Fruit fly (Drosophila melanogaster): ENCODE results near the gene CG34265.

- TF ChIP-seq Blimp-1 (GFP tag; optimal IDR thresholded peaks at IDR 0.05) (no peak), OdsH (GFP tag; optimal IDR thresholded peaks at IDR 0.05) (no peak), achi (GFP tag; optimal IDR thresholded peaks at IDR 0.05) (no peak), svp (GFP tag) (peak; percentile 93), fd59A (GFP tag; optimal IDR thresholded peaks at IDR 0.05) (no peak), CG11902 (GFP tag; optimal IDR thresholded peaks at IDR 0.05) (no peak), CG7368 (GFP tag; optimal IDR thresholded peaks at IDR 0.05) (no peak), CG6276 (GFP tag; optimal IDR thresholded peaks at IDR 0.05) (no peak), CG32006 (GFP tag; optimal IDR thresholded peaks at IDR 0.05) (no peak), Lpt (GFP tag; optimal IDR thresholded peaks at IDR 0.05) (no peak), Ets21C (GFP tag; optimal IDR thresholded peaks at IDR 0.05) (no peak), vri (GFP tag; optimal IDR thresholded peaks at IDR 0.05) (no peak)
These were observed 29.1 kb upstream of the CG34265 start, which contains the start of gene CG17746 for dm6 chr3L:3239033-3239752.

All from whole organism, prepupa.